Fruit fly (Drosophila melanogaster): ENCODE measurements around the gene amd.

The amd gene

DNA sequence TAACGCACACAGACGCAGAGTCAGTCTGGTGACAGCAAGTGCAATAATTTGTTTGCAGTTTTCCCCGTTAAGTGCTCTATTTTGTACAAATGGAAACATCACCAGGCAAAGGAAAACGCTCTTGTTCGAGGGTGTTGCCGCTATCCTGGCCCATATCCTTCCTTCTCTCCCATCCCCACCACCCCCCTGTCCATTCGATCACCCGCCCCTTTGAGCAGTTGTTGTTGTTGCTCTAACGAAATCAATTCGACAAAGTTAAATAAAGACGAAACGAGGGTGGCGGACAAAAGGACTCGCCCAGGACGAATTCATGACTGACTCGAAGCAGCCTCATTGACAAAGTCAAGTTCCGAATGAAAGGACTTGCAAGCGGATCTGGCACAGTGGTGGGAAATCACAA is 20.6 kb upstream of the amd start:
- no peak for TF ChIP-seq zfh1 (GFP tag; IDR thresholded peaks at IDR 0.05)
- peak; percentile 51 for TF ChIP-seq gsb-n (tag; optimal IDR thresholded peaks at IDR 0.05)
- TF ChIP-seq CG10959 (GFP tag; IDR thresholded peaks at IDR 0.05): no peak
- TF ChIP-seq sens-2 (GFP tag; IDR thresholded peaks at IDR 0.05): no peak
- no peak for TF ChIP-seq CG17385 (GFP tag; optimal IDR thresholded peaks at IDR 0.05)
- no peak for TF ChIP-seq tin (GFP tag; optimal IDR thresholded peaks at IDR 0.05)
- peak; percentile 61 for TF ChIP-seq pros (GFP tag; optimal IDR thresholded peaks at IDR 0.05)
- TF ChIP-seq CG4360 (GFP tag; IDR thresholded peaks at IDR 0.05): peak; percentile 73
- peak in 1 of 2 experiments; percentile 44 for TF ChIP-seq tll (GFP tag; optimal IDR thresholded peaks at IDR 0.05)
- TF ChIP-seq Ravus (GFP tag; IDR thresholded peaks at IDR 0.05): no peak
- TF ChIP-seq CG12236 (GFP tag; optimal IDR thresholded peaks at IDR 0.05): no peak
- no peak for TF ChIP-seq aop (GFP tag; IDR thresholded peaks at IDR 0.05)
- TF ChIP-seq CG18599 (GFP tag; optimal IDR thresholded peaks at IDR 0.05): no peak
- TF ChIP-seq crol (GFP tag; IDR thresholded peaks at IDR 0.05): peak; percentile 68
- TF ChIP-seq CG32532 (GFP tag; IDR thresholded peaks at IDR 0.05): no peak

DNA sequence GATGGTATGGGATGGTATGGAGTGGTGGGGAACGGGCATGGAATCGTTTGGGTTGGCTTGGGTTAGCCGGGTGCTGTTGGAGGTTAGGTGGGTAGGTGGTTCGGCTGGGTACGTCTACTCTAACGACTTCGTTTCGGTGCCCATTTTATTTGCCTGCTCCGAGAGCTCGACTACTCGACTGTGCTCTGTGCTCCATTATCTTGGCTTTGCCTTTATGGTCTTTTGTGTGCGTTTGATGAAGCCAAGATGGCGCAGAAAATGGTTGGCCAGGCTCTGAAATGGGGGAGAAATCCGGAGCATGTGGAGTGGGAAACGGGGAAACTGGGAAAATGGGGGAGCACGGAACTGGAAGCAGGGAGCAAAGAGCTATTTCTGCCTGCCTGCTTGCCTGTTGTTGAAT is 16.1 kb upstream of the amd start:
- TF ChIP-seq repo (GFP tag; optimal IDR thresholded peaks at IDR 0.05): no peak
- TF ChIP-seq seq (GFP tag; IDR thresholded peaks at IDR 0.05): peak; percentile 42; the same call in 1 of the 2 replicates
- 0 out of 3 replicates have a peak, but pooled peaks have one; percentile 25 for TF ChIP-seq CG11093 (GFP tag; IDR thresholded peaks at IDR 0.05)
- TF ChIP-seq stwl (tag; optimal IDR thresholded peaks at IDR 0.05): no peak
- TF ChIP-seq Bgb (GFP tag; IDR thresholded peaks at IDR 0.05; ENCODE audit: partially characterized antibody): no peak
- no peak for TF ChIP-seq Awh (GFP tag; IDR thresholded peaks at IDR 0.05)
- TF ChIP-seq CG2116 (GFP tag; optimal IDR thresholded peaks at IDR 0.05): no peak
- TF ChIP-seq CG4707 (GFP tag; optimal IDR thresholded peaks at IDR 0.05): no peak
- TF ChIP-seq CG8089 (GFP tag; optimal IDR thresholded peaks at IDR 0.05): no peak
- TF ChIP-seq CG13894 (tag; optimal IDR thresholded peaks at IDR 0.05): peak; percentile 13
- TF ChIP-seq Hey (tag; optimal IDR thresholded peaks at IDR 0.05): no peak
- TF ChIP-seq CG42726 (GFP tag; IDR thresholded peaks at IDR 0.05; ENCODE audit: partially characterized antibody): no peak
- TF ChIP-seq grau (tag; optimal IDR thresholded peaks at IDR 0.05): no peak
- TF ChIP-seq Mes4 (GFP tag; optimal IDR thresholded peaks at IDR 0.05): no peak
- no peak for TF ChIP-seq CG3847 (GFP tag; IDR thresholded peaks at IDR 0.05)
- TF ChIP-seq Nf-YB (GFP tag; optimal IDR thresholded peaks at IDR 0.05): peak; percentile 52
- TF ChIP-seq CG7357 (GFP tag; IDR thresholded peaks at IDR 0.05): no peak
- 0 out of 4 replicates have a peak, but pooled peaks have one; percentile 12 for TF ChIP-seq chinmo (GFP tag; IDR thresholded peaks at IDR 0.05; ENCODE audit: partially characterized antibody)
- TF ChIP-seq Mrtf (GFP tag; IDR thresholded peaks at IDR 0.05): 0 out of 3 replicates have a peak, but pooled peaks have one; percentile 13
- TF ChIP-seq abd-A (tag; optimal IDR thresholded peaks at IDR 0.05): peak; percentile 93
- no peak for TF ChIP-seq CG8924 (tag; optimal IDR thresholded peaks at IDR 0.05)
- TF ChIP-seq CG10654 (GFP tag; optimal IDR thresholded peaks at IDR 0.05): no peak
- 0 out of 2 replicates have a peak, but pooled peaks have one; percentile 8 for TF ChIP-seq crol (GFP tag; IDR thresholded peaks at IDR 0.05)
- peak; percentile 74 for TF ChIP-seq Nf-YC (tag; optimal IDR thresholded peaks at IDR 0.05)
- TF ChIP-seq fd3F (GFP tag; optimal IDR thresholded peaks at IDR 0.05): no peak
- TF ChIP-seq CG12155 (GFP tag; optimal IDR thresholded peaks at IDR 0.05): no peak
- TF ChIP-seq Deaf1 (tag; optimal IDR thresholded peaks at IDR 0.05): peak; percentile 40
- TF ChIP-seq lmd (GFP tag; IDR thresholded peaks at IDR 0.05): no peak
- no peak for TF ChIP-seq CG16813 (GFP tag; IDR thresholded peaks at IDR 0.05; ENCODE audit: partially characterized antibody)
- no peak for TF ChIP-seq CG12942 (GFP tag; optimal IDR thresholded peaks at IDR 0.05)
- TF ChIP-seq CG13424 (tag; optimal IDR thresholded peaks at IDR 0.05): no peak
- no peak for TF ChIP-seq BEAF-32 (GFP tag; optimal IDR thresholded peaks at IDR 0.05)
- no peak for TF ChIP-seq esg (GFP tag; conservative IDR thresholded peaks at IDR 0.05)
- no peak for TF ChIP-seq CG1647 (GFP tag; optimal IDR thresholded peaks at IDR 0.05)
